Worm (Caenorhabditis elegans) whole organism, midembryonic: ENCODE data around the gene vrk-1.

Source experiments
- T22C8.4 ChIP-seq: fragments of 200-800 bp; sonication (Bioruptor generic); IDR thresholded peaks from 2 replicates; pipeline ENCODE4 v1.3.6; 2022; ENCODE audit warnings: missing genetic modification characterization, missing compliant biosample characterization
- cog-1 ChIP-seq: sonication (generic microtip); optimal IDR thresholded peaks from 2 replicates; lab custom pipeline; 2016; ENCODE audit warnings: missing genetic modification characterization, missing compliant biosample characterization
- flt-1 ChIP-seq: fragments of 200-800 bp; sonication (Bioruptor generic); IDR thresholded peaks from 2 replicates; pipeline ENCODE4 v1.3.6; 2022; ENCODE audit warnings: missing genetic modification characterization, missing compliant biosample characterization
- klf-2 ChIP-seq: fragments of 200-800 bp; sonication (Bioruptor generic); conservative IDR thresholded peaks from 2 replicates; pipeline ENCODE4 v1.3.6; 2022; ENCODE audit warnings: missing genetic modification reagents, missing genetic modification characterization, missing compliant biosample characterization
- med-1 ChIP-seq: sonication (generic microtip); optimal IDR thresholded peaks from 2 replicates; lab custom pipeline; 2017; ENCODE audit warnings: missing genetic modification characterization, mild to moderate bottlenecking, missing compliant biosample characterization, antibody characterized with exemption, missing genetic modification reagents; ENCODE audit not compliant: insufficient read depth
- ref-1 ChIP-seq: fragments of 200-800 bp; sonication (Bioruptor generic); conservative IDR thresholded peaks from 2 replicates; pipeline ENCODE4 v1.3.6; 2022; ENCODE audit warnings: missing genetic modification reagents, missing genetic modification characterization, missing compliant biosample characterization
- tab-1 ChIP-seq: fragments of 200-800 bp; sonication (Bioruptor generic); IDR thresholded peaks from 2 replicates; pipeline ENCODE4 v1.3.6; 2022; ENCODE audit warnings: missing genetic modification characterization, missing compliant biosample characterization
- ztf-23 ChIP-seq: fragments of 200-800 bp; sonication (Bioruptor generic); IDR thresholded peaks from 2 replicates; pipeline ENCODE4 v1.3.6; 2022; ENCODE audit warnings: missing genetic modification reagents, missing genetic modification characterization, missing compliant biosample characterization
- ztf-29 ChIP-seq: fragments of 200-800 bp; sonication (Bioruptor generic); IDR thresholded peaks from 2 replicates; pipeline ENCODE4 v1.3.6; 2022; ENCODE audit warnings: missing genetic modification reagents, missing genetic modification characterization, missing compliant biosample characterization

DNA sequence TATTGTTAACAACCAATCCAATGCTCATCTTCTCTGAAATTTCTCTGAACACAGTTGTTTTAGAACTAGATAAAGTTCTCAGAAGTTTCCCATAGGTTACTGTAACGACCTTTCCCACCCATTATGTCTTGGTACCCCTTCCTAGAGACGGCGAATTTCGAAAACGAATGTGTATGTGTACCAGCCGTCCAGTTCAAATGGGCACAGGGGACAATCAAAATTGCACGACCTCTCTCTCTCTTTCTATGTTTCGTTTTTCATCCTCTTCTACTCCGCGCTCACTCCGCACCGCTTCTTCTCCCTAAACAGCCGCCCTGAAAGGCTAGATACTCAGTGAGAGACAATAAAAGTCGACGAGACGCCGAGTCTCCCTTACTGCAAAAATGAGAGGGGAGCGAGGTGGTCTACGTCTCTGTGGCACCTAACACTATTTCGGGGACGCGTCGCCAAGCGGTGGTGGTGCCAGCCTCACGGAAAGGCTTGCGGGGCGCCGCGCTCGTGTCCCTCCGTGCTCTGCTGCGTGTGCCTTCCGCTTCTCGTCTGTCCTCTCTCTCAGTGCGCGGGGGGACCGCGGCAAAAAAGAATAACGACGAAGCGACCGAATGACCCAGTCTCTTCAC is 20.2 kb upstream of the vrk-1 start:
- TF ChIP-seq ref-1 (GFP tag; lab: Robert Waterston, UW), result no peak
- no peak for TF ChIP-seq flt-1 (GFP tag; lab: Robert Waterston, UW)
- TF ChIP-seq ztf-29 (GFP tag; lab: Robert Waterston, UW), result no peak
- TF ChIP-seq T22C8.4 (GFP tag; lab: Robert Waterston, UW), result no peak
- TF ChIP-seq med-1 (GFP tag; lab: Kevin White, UChicago), result no peak
- no peak for TF ChIP-seq tab-1
- no peak for TF ChIP-seq cog-1 (tag; lab: Kevin White, UChicago)
- no peak for TF ChIP-seq klf-2
- TF ChIP-seq ztf-23 (GFP tag; lab: Robert Waterston, UW), result no peak
